Fruit fly (Drosophila melanogaster) whole organism, adult: ENCODE results near the gene mei-217.

Source experiments
- CG1620 ChIP-seq: fragments of 200-800 bp; sonication (Bioruptor generic); optimal IDR thresholded peaks from 2 replicates; lab custom pipeline; 2016; ENCODE audit warnings: missing biosample characterization, missing genetic modification characterization
- Hr96 ChIP-seq: fragments of 200-800 bp; sonication (Bioruptor generic); optimal IDR thresholded peaks from 2 replicates; lab custom pipeline; 2016; ENCODE audit warnings: missing biosample characterization, missing genetic modification characterization
- kay ChIP-seq: fragments of 200-800 bp; sonication (Bioruptor generic); peaks from one replicate; lab custom pipeline; 2016; ENCODE audit warnings: missing biosample characterization, missing genetic modification characterization, borderline replicate concordance

- TF ChIP-seq CG1620 (GFP tag; lab: Kevin White, UChicago), result no peak
- no peak for TF ChIP-seq Hr96
- TF ChIP-seq kay (GFP tag; lab: Kevin White, UChicago), result no peak
Observed at dm6 chrX:17160396-17161040, 17.7 kb upstream of the mei-217 start.
